Fruit fly (Drosophila melanogaster) whole organism, adult: ENCODE results near the gene CG7872.

ENCODE experiments used
- CG11617 ChIP-seq: fragments of 200-800 bp; sonication (Bioruptor generic); optimal IDR thresholded peaks from 2 replicates; lab custom pipeline; 2017; ENCODE audit warnings: mild to moderate bottlenecking, missing biosample characterization, missing genetic modification reagents, missing genetic modification characterization
- CG12768 ChIP-seq: fragments of 200-800 bp; sonication (Bioruptor generic); optimal IDR thresholded peaks from 2 replicates; lab custom pipeline; 2017; ENCODE audit warnings: missing biosample characterization, missing genetic modification characterization, mild to moderate bottlenecking, moderate library complexity, missing genetic modification reagents
- CG14711 ChIP-seq: fragments of 200-800 bp; sonication (Bioruptor generic); optimal IDR thresholded peaks from 2 replicates; lab custom pipeline; 2018; ENCODE audit warnings: missing biosample characterization, mild to moderate bottlenecking, missing genetic modification characterization, moderate library complexity
- CG1620 ChIP-seq: fragments of 200-800 bp; sonication (Bioruptor generic); optimal IDR thresholded peaks from 2 replicates; lab custom pipeline; 2016; ENCODE audit warnings: missing biosample characterization, missing genetic modification characterization
- CG33017 ChIP-seq: fragments of 200-800 bp; sonication (Bioruptor generic); optimal IDR thresholded peaks from 2 replicates; lab custom pipeline; 2018; ENCODE audit warnings: missing biosample characterization, mild to moderate bottlenecking, missing genetic modification characterization, moderate library complexity
- CG5204 ChIP-seq: fragments of 200-800 bp; sonication (Bioruptor generic); optimal IDR thresholded peaks from 2 replicates; lab custom pipeline; 2016; ENCODE audit warnings: missing biosample characterization, missing genetic modification characterization
- CG7045 ChIP-seq: fragments of 200-800 bp; sonication (Bioruptor generic); optimal IDR thresholded peaks from 2 replicates; lab custom pipeline; 2017; ENCODE audit warnings: missing biosample characterization, mild to moderate bottlenecking, missing genetic modification characterization
- CG7101 ChIP-seq: fragments of 200-800 bp; sonication (Bioruptor generic); optimal IDR thresholded peaks from 2 replicates; lab custom pipeline; 2018; ENCODE audit warnings: missing biosample characterization, mild to moderate bottlenecking, missing genetic modification characterization, moderate library complexity
- Clk ChIP-seq: fragments of 200-800 bp; sonication (Bioruptor generic); optimal IDR thresholded peaks from 2 replicates; lab custom pipeline; 2017; ENCODE audit warnings: missing biosample characterization, missing genetic modification characterization
- Crg-1 ChIP-seq: fragments of 200-800 bp; sonication (Bioruptor generic); optimal IDR thresholded peaks from 2 replicates; lab custom pipeline; 2016; ENCODE audit warnings: missing biosample characterization, missing genetic modification characterization
- Hr96 ChIP-seq: fragments of 200-800 bp; sonication (Bioruptor generic); optimal IDR thresholded peaks from 2 replicates; lab custom pipeline; 2016; ENCODE audit warnings: missing biosample characterization, missing genetic modification characterization
- Mnt ChIP-seq: fragments of 200-800 bp; sonication (Bioruptor generic); optimal IDR thresholded peaks from 2 replicates; lab custom pipeline; 2016; ENCODE audit warnings: missing biosample characterization, mild to moderate bottlenecking, missing genetic modification characterization
- bab1 ChIP-seq: fragments of 200-800 bp; sonication (Bioruptor generic); optimal IDR thresholded peaks from 3 replicates; lab custom pipeline; 2019; ENCODE audit warnings: missing biosample characterization, mild to moderate bottlenecking, missing genetic modification characterization, moderate library complexity
- cic ChIP-seq: fragments of 200-800 bp; sonication (Bioruptor generic); optimal IDR thresholded peaks from 2 replicates; lab custom pipeline; 2017; ENCODE audit warnings: missing biosample characterization, mild to moderate bottlenecking, missing genetic modification characterization, moderate library complexity
- cnc ChIP-seq, 2 experiments: fragments of >200 bp; optimal IDR thresholded peaks; 2 replicates each; lab custom pipeline; 2017
- kay ChIP-seq: fragments of 200-800 bp; sonication (Bioruptor generic); peaks from one replicate; lab custom pipeline; 2016; ENCODE audit warnings: missing biosample characterization, missing genetic modification characterization, borderline replicate concordance
- ovo ChIP-seq: fragments of 200-800 bp; sonication (Bioruptor generic); optimal IDR thresholded peaks from 2 replicates; lab custom pipeline; 2016; ENCODE audit warnings: missing biosample characterization, missing genetic modification characterization
- pad ChIP-seq: fragments of 200-800 bp; sonication (Bioruptor generic); optimal IDR thresholded peaks from 3 replicates; lab custom pipeline; 2017; ENCODE audit warnings: missing biosample characterization, missing genetic modification characterization, mild to moderate bottlenecking, moderate library complexity, missing genetic modification reagents
- tj ChIP-seq: fragments of 200-800 bp; sonication (Bioruptor generic); optimal IDR thresholded peaks from 3 replicates; lab custom pipeline; 2017; ENCODE audit warnings: missing biosample characterization, mild to moderate bottlenecking, missing genetic modification characterization, moderate library complexity
- toe ChIP-seq: fragments of 200-800 bp; sonication (Bioruptor generic); optimal IDR thresholded peaks from 2 replicates; lab custom pipeline; 2016; ENCODE audit warnings: missing biosample characterization, missing genetic modification characterization

Gene CG7872

dm6 chrX:15601285-15601684 is 23.3 kb downstream of the CG7872 start:
- no peak for TF ChIP-seq cnc (optimal IDR thresholded peaks at IDR 0.05; lab: Kevin White, UChicago)
- TF ChIP-seq Mnt (GFP tag; lab: Kevin White, UChicago): no peak
- no peak for TF ChIP-seq Crg-1 (GFP tag; lab: Kevin White, UChicago)
- TF ChIP-seq CG14711 (tag; lab: Kevin White, UChicago): no peak
- TF ChIP-seq CG11617: no peak
- TF ChIP-seq CG1620 (GFP tag; lab: Kevin White, UChicago): no peak
- no peak for TF ChIP-seq cic
- no peak for TF ChIP-seq CG33017 (tag; lab: Kevin White, UChicago)
- no peak for TF ChIP-seq ovo (GFP tag; lab: Kevin White, UChicago)
- no peak for TF ChIP-seq CG5204
- TF ChIP-seq bab1 (GFP tag; lab: Kevin White, UChicago): no peak
- no peak for TF ChIP-seq CG7045 (GFP tag; lab: Kevin White, UChicago)
- TF ChIP-seq CG12768 (GFP tag; lab: Kevin White, UChicago): no peak
- TF ChIP-seq CG7101 (tag; lab: Kevin White, UChicago): no peak
- TF ChIP-seq pad (GFP tag; lab: Kevin White, UChicago): no peak
- TF ChIP-seq Hr96 (GFP tag; lab: Kevin White, UChicago): no peak
- no peak for TF ChIP-seq Clk
- no peak for TF ChIP-seq toe (GFP tag; lab: Kevin White, UChicago)
- TF ChIP-seq kay (GFP tag; lab: Kevin White, UChicago): no peak

dm6 chrX:15602438-15602837 is 24.4 kb downstream of the CG7872 start:
- TF ChIP-seq CG7101 (tag; lab: Kevin White, UChicago) (peak; percentile 18), ovo (GFP tag; lab: Kevin White, UChicago) (peak; percentile 23), Clk (no peak), CG14711 (tag; lab: Kevin White, UChicago) (no peak), kay (GFP tag; lab: Kevin White, UChicago) (no peak), cnc (optimal IDR thresholded peaks at IDR 0.05; lab: Kevin White, UChicago) (no peak)

DNA sequence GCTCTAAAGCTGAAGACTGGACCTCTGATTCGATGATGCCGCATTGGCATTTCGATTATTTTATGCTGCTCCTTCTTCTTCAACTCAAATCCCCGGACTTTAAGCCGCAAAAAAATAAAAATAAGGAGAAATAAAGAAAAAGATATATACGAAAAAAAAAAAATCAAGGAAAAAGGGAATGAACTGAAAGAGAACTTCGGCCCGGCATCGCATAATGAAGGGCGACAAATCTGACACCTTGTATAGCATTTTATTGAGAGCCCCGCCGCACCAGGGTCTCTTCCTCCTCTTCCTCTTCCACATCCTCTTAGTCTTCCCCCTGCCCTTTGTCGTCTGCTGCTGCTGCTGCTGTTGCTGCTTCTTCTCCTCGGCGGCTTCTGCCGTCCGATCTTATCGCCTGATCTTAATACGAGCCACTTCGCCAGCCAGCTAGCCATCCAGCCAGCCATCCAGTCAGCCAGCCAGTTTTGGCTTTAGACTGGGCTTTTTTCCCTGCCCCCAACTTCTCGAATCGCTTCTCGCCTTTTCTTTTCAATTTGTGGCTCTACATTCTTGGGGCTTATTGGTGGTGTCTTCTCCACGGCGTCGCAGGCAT is 30.8 kb downstream of the CG7872 start:
- TF ChIP-seq cnc (optimal IDR thresholded peaks at IDR 0.05; lab: Kevin White, UChicago) (no peak), pad (GFP tag; lab: Kevin White, UChicago) (no peak), CG11617 (no peak), CG12768 (GFP tag; lab: Kevin White, UChicago) (no peak), CG1620 (GFP tag; lab: Kevin White, UChicago) (no peak), CG33017 (tag; lab: Kevin White, UChicago) (no peak), cic (no peak), ovo (GFP tag; lab: Kevin White, UChicago) (no peak), CG5204 (no peak), CG14711 (tag; lab: Kevin White, UChicago) (no peak), tj (GFP tag; lab: Kevin White, UChicago) (no peak), Mnt (GFP tag; lab: Kevin White, UChicago) (no peak)

DNA sequence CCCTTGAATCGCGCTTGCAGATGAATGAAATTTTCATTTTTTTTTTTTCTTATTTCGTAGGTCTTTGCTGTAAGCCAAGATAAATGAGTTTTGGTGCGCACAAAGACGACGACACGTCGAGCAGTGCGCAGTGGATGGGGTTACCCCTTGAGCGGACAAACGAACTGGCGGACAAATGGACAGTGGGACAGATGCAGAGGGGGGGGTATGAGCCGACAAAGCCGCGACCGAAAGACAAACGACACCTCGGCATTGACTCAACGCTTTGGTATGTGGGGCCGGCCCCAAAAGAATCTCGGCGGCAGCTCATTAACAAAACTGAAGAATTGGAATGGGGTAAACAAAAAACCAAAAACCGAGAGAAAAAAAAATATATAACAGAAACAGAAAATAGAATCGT is 31.3 kb downstream of the CG7872 start:
- TF ChIP-seq CG5204 (no peak), CG11617 (no peak), Hr96 (GFP tag; lab: Kevin White, UChicago) (no peak), CG1620 (GFP tag; lab: Kevin White, UChicago) (no peak), cnc (optimal IDR thresholded peaks at IDR 0.05; lab: Kevin White, UChicago) (no peak), CG12768 (GFP tag; lab: Kevin White, UChicago) (no peak), tj (GFP tag; lab: Kevin White, UChicago) (no peak), Clk (no peak), Crg-1 (GFP tag; lab: Kevin White, UChicago) (no peak), CG33017 (tag; lab: Kevin White, UChicago) (no peak), bab1 (GFP tag; lab: Kevin White, UChicago) (no peak), kay (GFP tag; lab: Kevin White, UChicago) (no peak), pad (GFP tag; lab: Kevin White, UChicago) (no peak), Mnt (GFP tag; lab: Kevin White, UChicago) (no peak), toe (GFP tag; lab: Kevin White, UChicago) (no peak), CG14711 (tag; lab: Kevin White, UChicago) (no peak), CG7101 (tag; lab: Kevin White, UChicago) (no peak), ovo (GFP tag; lab: Kevin White, UChicago) (no peak), CG7045 (GFP tag; lab: Kevin White, UChicago) (no peak)

- TF ChIP-seq Hr96 (GFP tag; lab: Kevin White, UChicago): no peak
- no peak for TF ChIP-seq toe (GFP tag; lab: Kevin White, UChicago)
- no peak for TF ChIP-seq cnc (optimal IDR thresholded peaks at IDR 0.05; lab: Kevin White, UChicago)
- no peak for TF ChIP-seq CG7101 (tag; lab: Kevin White, UChicago)
- TF ChIP-seq Mnt (GFP tag; lab: Kevin White, UChicago): no peak
- TF ChIP-seq Crg-1 (GFP tag; lab: Kevin White, UChicago): no peak
Observed at dm6 chrX:15610173-15610572, 32.2 kb downstream of the CG7872 start.

DNA sequence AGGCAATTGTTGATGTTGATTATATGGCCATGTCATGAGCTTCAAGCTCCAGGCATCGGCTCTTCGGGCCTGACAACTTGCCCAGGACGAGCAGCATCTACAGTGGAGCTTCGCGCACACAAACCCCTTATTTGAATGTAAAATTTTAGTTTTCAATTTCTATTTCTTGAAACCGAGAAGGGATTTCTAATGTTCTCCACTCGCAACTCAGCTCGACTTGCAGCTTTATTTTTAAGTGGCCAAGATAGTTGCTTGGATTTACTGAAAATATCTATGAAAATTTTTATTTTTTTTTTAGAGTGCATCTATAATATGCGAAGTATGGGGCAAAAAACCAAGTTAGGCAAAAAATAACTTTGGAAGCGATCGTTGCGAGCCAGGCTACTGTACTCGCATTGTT is 33.0 kb downstream of the CG7872 start:
- no peak for TF ChIP-seq CG1620 (GFP tag; lab: Kevin White, UChicago)
- no peak for TF ChIP-seq CG7045 (GFP tag; lab: Kevin White, UChicago)
- TF ChIP-seq Crg-1 (GFP tag; lab: Kevin White, UChicago): no peak
- no peak for TF ChIP-seq CG11617
- no peak for TF ChIP-seq bab1 (GFP tag; lab: Kevin White, UChicago)
- TF ChIP-seq cnc (optimal IDR thresholded peaks at IDR 0.05; lab: Kevin White, UChicago): no peak
- no peak for TF ChIP-seq CG5204
- no peak for TF ChIP-seq cic
- no peak for TF ChIP-seq ovo (GFP tag; lab: Kevin White, UChicago)
- TF ChIP-seq kay (GFP tag; lab: Kevin White, UChicago): no peak
- no peak for TF ChIP-seq Hr96 (GFP tag; lab: Kevin White, UChicago)
- TF ChIP-seq CG12768 (GFP tag; lab: Kevin White, UChicago): no peak
- no peak for TF ChIP-seq Clk
- TF ChIP-seq pad (GFP tag; lab: Kevin White, UChicago): no peak
- TF ChIP-seq CG14711 (tag; lab: Kevin White, UChicago): no peak
- no peak for TF ChIP-seq CG7101 (tag; lab: Kevin White, UChicago)
- no peak for TF ChIP-seq Mnt (GFP tag; lab: Kevin White, UChicago)
- TF ChIP-seq tj (GFP tag; lab: Kevin White, UChicago): no peak
- TF ChIP-seq toe (GFP tag; lab: Kevin White, UChicago): no peak
